Fruit fly (Drosophila melanogaster) whole organism, wandering third instar larva: ENCODE results near the gene CG44954.

ENCODE experiments used
- Abd-B ChIP-seq: fragments of >200 bp; optimal IDR thresholded peaks from 2 replicates; lab custom pipeline; 2017; ENCODE audit warnings: missing biosample characterization, missing genetic modification characterization
- CG9705 ChIP-seq: fragments of 200-800 bp; sonication (Bioruptor generic); optimal IDR thresholded peaks from 2 replicates; lab custom pipeline; 2018; ENCODE audit warnings: missing biosample characterization, mild to moderate bottlenecking, missing genetic modification characterization
- Dfd ChIP-seq: fragments of >200 bp; optimal IDR thresholded peaks from 2 replicates; lab custom pipeline; 2017; ENCODE audit warnings: missing biosample characterization, missing genetic modification characterization
- Dif ChIP-seq: fragments of 200-275, 200-300 bp; sonication (Bioruptor generic); optimal IDR thresholded peaks from 2 replicates; lab custom pipeline; 2018; ENCODE audit warnings: missing biosample characterization, missing genetic modification characterization; ENCODE audit not compliant: partially characterized antibody
- GATAd ChIP-seq: sonication (Bioruptor generic); optimal IDR thresholded peaks from 2 replicates; lab custom pipeline; 2016; ENCODE audit warnings: missing biosample characterization, missing genetic modification characterization
- HLH106 ChIP-seq: fragments of 200-800 bp; optimal IDR thresholded peaks from 3 replicates; lab custom pipeline; 2019; ENCODE audit warnings: missing biosample characterization, mild to moderate bottlenecking, missing genetic modification characterization, moderate library complexity
- Hnf4 ChIP-seq: fragments of 200-800 bp; sonication (Bioruptor generic); optimal IDR thresholded peaks from 2 replicates; lab custom pipeline; 2016; ENCODE audit warnings: missing biosample characterization, mild to moderate bottlenecking, missing genetic modification characterization
- Hr83 ChIP-seq: fragments of 200-300 bp; sonication (Bioruptor generic); optimal IDR thresholded peaks from 2 replicates; lab custom pipeline; 2016; ENCODE audit warnings: missing biosample characterization, mild to moderate bottlenecking, missing genetic modification characterization, moderate library complexity; ENCODE audit not compliant: poor library complexity, severe bottlenecking
- Jra ChIP-seq: sonication (Bioruptor generic); optimal IDR thresholded peaks from 2 replicates; lab custom pipeline; 2016; ENCODE audit warnings: missing biosample characterization, missing genetic modification characterization
- Mio ChIP-seq: sonication (Bioruptor generic); optimal IDR thresholded peaks from 2 replicates; lab custom pipeline; 2016; ENCODE audit warnings: missing biosample characterization, missing genetic modification characterization
- Myc ChIP-seq: fragments of >200 bp; optimal IDR thresholded peaks from 2 replicates; lab custom pipeline; 2017
- N ChIP-seq: fragments of >200 bp; optimal IDR thresholded peaks from 2 replicates; lab custom pipeline; 2018; ENCODE audit warnings: missing biosample characterization, missing external identifiers, missing genetic modification characterization
- Rel ChIP-seq, 2 experiments: fragments of 200-800 bp; sonication (Bioruptor generic) in 1 of 2; optimal IDR thresholded peaks; 2 replicates in 1 of 2; 3 replicates in 1 of 2; lab custom pipeline; 2016 to 2019; ENCODE audit warnings: mild to moderate bottlenecking in 2 of 2, missing biosample characterization in 2 of 2, missing genetic modification characterization in 2 of 2, moderate library complexity in 1 of 2
- Vsx2 ChIP-seq: fragments of 200-300, 225-300 bp; sonication (Bioruptor generic); optimal IDR thresholded peaks from 2 replicates; lab custom pipeline; 2018; ENCODE audit warnings: missing biosample characterization, missing genetic modification characterization; ENCODE audit not compliant: partially characterized antibody
- br ChIP-seq: fragments of 200-800 bp; sonication (Bioruptor generic); optimal IDR thresholded peaks from 2 replicates; lab custom pipeline; 2016; ENCODE audit warnings: missing biosample characterization, missing genetic modification characterization
- brk ChIP-seq: fragments of 200-800 bp; sonication (Bioruptor generic); optimal IDR thresholded peaks from 2 replicates; lab custom pipeline; 2016; ENCODE audit warnings: missing biosample characterization, mild to moderate bottlenecking, missing genetic modification characterization
- dmrt93B ChIP-seq: fragments of 200-800 bp; sonication (Bioruptor generic); optimal IDR thresholded peaks from 2 replicates; lab custom pipeline; 2018; ENCODE audit warnings: missing biosample characterization, mild to moderate bottlenecking, missing genetic modification characterization
- dsf ChIP-seq: sonication (Bioruptor generic); optimal IDR thresholded peaks from 2 replicates; lab custom pipeline; 2016; ENCODE audit warnings: missing biosample characterization, missing genetic modification characterization, borderline replicate concordance
- ey ChIP-seq: fragments of 200-800 bp; sonication (Bioruptor generic); optimal IDR thresholded peaks from 2 replicates; lab custom pipeline; 2016; ENCODE audit warnings: missing biosample characterization, missing genetic modification characterization
- foxo ChIP-seq, 2 experiments: fragments of 200-800 bp; sonication (Bioruptor generic); optimal IDR thresholded peaks; 2 replicates in 1 of 2; 3 replicates in 1 of 2; lab custom pipeline; 2016 to 2017; ENCODE audit warnings: missing biosample characterization in 2 of 2, missing genetic modification characterization in 2 of 2
- fru ChIP-seq: fragments of 200-800 bp; sonication (Bioruptor generic); optimal IDR thresholded peaks from 3 replicates; lab custom pipeline; 2016; ENCODE audit warnings: missing biosample characterization, mild to moderate bottlenecking, missing genetic modification characterization
- h ChIP-seq: fragments of 200-800 bp; sonication (Bioruptor generic); optimal IDR thresholded peaks from 3 replicates; lab custom pipeline; 2016; ENCODE audit warnings: missing biosample characterization, mild to moderate bottlenecking, missing genetic modification characterization
- jim ChIP-seq: fragments of 175-275, 200-325 bp; sonication (Bioruptor generic); optimal IDR thresholded peaks from 2 replicates; lab custom pipeline; 2016; ENCODE audit warnings: missing biosample characterization, mild to moderate bottlenecking, missing genetic modification characterization
- pan ChIP-seq: fragments of >200 bp; optimal IDR thresholded peaks from 2 replicates; lab custom pipeline; 2017
- psq ChIP-seq: fragments of 200-800 bp; sonication (Bioruptor generic); optimal IDR thresholded peaks from 3 replicates; lab custom pipeline; 2017; ENCODE audit warnings: missing biosample characterization, mild to moderate bottlenecking, missing genetic modification characterization, moderate library complexity
- rgr ChIP-seq: fragments of 200-800 bp; sonication (Bioruptor generic); optimal IDR thresholded peaks from 3 replicates; lab custom pipeline; 2016; ENCODE audit warnings: missing biosample characterization, mild to moderate bottlenecking, missing genetic modification characterization
- sage ChIP-seq: fragments of 200-800 bp; sonication (Bioruptor generic); optimal IDR thresholded peaks from 2 replicates; lab custom pipeline; 2016; ENCODE audit warnings: missing biosample characterization, mild to moderate bottlenecking, missing genetic modification characterization
- sv ChIP-seq: fragments of 200-800 bp; sonication (Bioruptor generic); optimal IDR thresholded peaks from 3 replicates; lab custom pipeline; 2016; ENCODE audit warnings: missing biosample characterization, missing genetic modification characterization
- tai ChIP-seq: sonication (Bioruptor generic); optimal IDR thresholded peaks from 2 replicates; lab custom pipeline; 2016; ENCODE audit warnings: missing biosample characterization, missing genetic modification characterization
- usp ChIP-seq: fragments of >200 bp; optimal IDR thresholded peaks from 2 replicates; lab custom pipeline; 2017; ENCODE audit warnings: missing biosample characterization, missing genetic modification characterization

Gene CG44954

dm6 chr3R:30596704-30597103 lies 25.0 kb downstream of the CG44954 start, which contains the start of gene CG31019:
TSS of gene CG31019 (plus strand) at chr3R:30597004.
- no peak for TF ChIP-seq pan

- no peak for TF ChIP-seq Hr83 (GFP tag; lab: Kevin White, UChicago)
- TF ChIP-seq CG9705 (GFP tag; lab: Kevin White, UChicago): no peak
- TF ChIP-seq Dif (GFP tag; lab: Kevin White, UChicago): no peak
- no peak for TF ChIP-seq Abd-B (GFP tag; lab: Kevin White, UChicago)
- no peak for TF ChIP-seq psq (GFP tag; lab: Kevin White, UChicago)
- no peak for TF ChIP-seq brk (GFP tag; lab: Kevin White, UChicago)
Observed at dm6 chr3R:30592733-30593132, 29.0 kb downstream of the CG44954 start.

dm6 chr3R:30590845-30591244 lies 30.9 kb downstream of the CG44954 start:
- no peak for TF ChIP-seq Rel (GFP tag; optimal IDR thresholded peaks at IDR 0.05; lab: Kevin White, UChicago)
- peak; percentile 95 for TF ChIP-seq Rel (tag; optimal IDR thresholded peaks at IDR 0.05; lab: Kevin White, UChicago)
- TF ChIP-seq psq (GFP tag; lab: Kevin White, UChicago): no peak
- TF ChIP-seq fru (GFP tag; lab: Kevin White, UChicago): peak; percentile 52

DNA sequence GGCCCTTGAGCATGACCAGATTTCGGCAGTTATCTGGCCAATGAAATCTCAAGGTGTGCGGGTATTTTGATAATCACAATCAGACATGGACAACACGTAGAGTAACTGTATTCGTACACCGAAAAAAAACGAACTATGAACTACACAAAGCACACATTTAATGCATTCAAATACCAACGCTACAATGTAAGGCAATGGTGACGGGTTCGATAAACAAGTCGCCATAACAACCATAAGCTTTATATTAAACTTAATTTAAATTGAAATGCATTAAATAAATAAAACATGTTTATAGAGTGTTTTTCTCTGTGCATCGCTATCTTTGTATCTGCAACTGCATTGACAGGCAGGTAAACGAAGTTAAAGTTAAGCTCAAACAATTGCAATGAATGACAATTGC lies 31.5 kb downstream of the CG44954 start:
- no peak for TF ChIP-seq GATAd (GFP tag; lab: Kevin White, UChicago)
- TF ChIP-seq h (GFP tag; lab: Kevin White, UChicago): peak; percentile 12

DNA sequence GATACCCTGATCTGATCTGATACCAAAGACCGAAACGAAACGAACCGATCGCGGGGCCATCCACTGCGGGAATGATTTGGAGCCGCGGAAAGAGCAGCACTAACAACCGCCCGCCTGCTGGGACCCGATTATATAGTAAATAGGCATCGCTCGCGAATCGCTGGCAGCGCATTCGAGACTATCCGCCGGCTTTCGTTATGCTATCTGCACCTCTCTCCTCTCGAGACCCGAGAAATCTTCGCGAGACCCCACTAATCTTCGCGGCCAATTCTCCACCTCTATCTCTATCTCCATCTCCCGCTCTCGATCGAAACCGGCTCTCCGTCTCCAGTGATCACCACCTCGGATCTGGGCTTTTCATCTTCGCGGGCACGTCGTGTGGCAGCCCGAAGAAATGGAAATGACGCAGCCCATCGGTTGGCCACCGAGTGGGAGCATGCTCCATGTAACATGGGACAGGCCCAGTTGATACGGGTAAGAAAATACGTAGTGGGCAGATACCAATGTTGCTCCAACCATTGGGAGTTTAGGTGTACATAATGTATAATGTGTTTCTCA lies 34.4 kb downstream of the CG44954 start, which contains the start of gene CG9717:
Gene CG9717, minus strand, starts transcription at position 107 of the 558 bp plus-strand sequence.
- no peak for TF ChIP-seq Rel (GFP tag; optimal IDR thresholded peaks at IDR 0.05; lab: Kevin White, UChicago)
- no peak for TF ChIP-seq Rel (tag; optimal IDR thresholded peaks at IDR 0.05; lab: Kevin White, UChicago)
- TF ChIP-seq rgr (GFP tag; lab: Kevin White, UChicago): no peak
- TF ChIP-seq ey: no peak
- no peak for TF ChIP-seq fru (GFP tag; lab: Kevin White, UChicago)
- no peak for TF ChIP-seq Jra (GFP tag; lab: Kevin White, UChicago)
- no peak for TF ChIP-seq N (GFP tag; lab: Kevin White, UChicago)
- no peak for TF ChIP-seq jim (GFP tag; lab: Kevin White, UChicago)
- TF ChIP-seq dmrt93B (GFP tag; lab: Kevin White, UChicago): no peak
- no peak for TF ChIP-seq dsf (GFP tag; lab: Kevin White, UChicago)
- TF ChIP-seq Dif (GFP tag; lab: Kevin White, UChicago): no peak
- no peak for TF ChIP-seq br
- TF ChIP-seq Hr83 (GFP tag; lab: Kevin White, UChicago): no peak
- no peak for TF ChIP-seq Vsx2 (GFP tag; lab: Kevin White, UChicago)
- no peak for TF ChIP-seq Myc
- no peak for TF ChIP-seq pan
- no peak for TF ChIP-seq HLH106 (tag; lab: Kevin White, UChicago)
- no peak for TF ChIP-seq Dfd
- no peak for TF ChIP-seq Mio (GFP tag; lab: Kevin White, UChicago)
- no peak for TF ChIP-seq foxo (GFP tag; optimal IDR thresholded peaks at IDR 0.05; lab: Kevin White, UChicago)

- no peak for TF ChIP-seq Abd-B (GFP tag; lab: Kevin White, UChicago)
- no peak for TF ChIP-seq Dif (GFP tag; lab: Kevin White, UChicago)
Observed at dm6 chr3R:30583542-30583941, 38.2 kb downstream of the CG44954 start, which contains the start of gene Rpt6R. TSS of gene Rpt6R (minus strand) at chr3R:30583697.

DNA sequence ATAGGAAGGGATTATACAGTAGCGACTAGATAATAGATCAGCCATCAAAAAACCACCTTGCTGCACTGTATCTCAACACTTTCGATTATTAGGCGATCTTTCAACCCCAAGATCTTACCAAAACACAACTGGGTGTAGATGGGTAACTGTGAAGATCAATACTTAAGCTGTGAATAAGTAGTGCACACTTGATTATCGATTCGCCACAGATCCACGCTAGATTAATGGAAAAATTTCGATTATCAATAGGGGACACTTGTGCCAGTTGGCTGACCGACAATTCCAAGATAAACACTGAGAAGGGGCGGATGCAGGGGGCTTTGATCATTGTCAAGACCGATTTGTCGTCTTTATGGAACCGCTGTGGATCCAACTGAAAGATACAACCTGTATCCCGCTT lies 42.6 kb downstream of the CG44954 start, which contains the start of gene CG9702:
Gene CG9702, plus strand, starts transcription at position 301 of the 400 bp plus-strand sequence.
- TF ChIP-seq CG9705 (GFP tag; lab: Kevin White, UChicago) (no peak), brk (GFP tag; lab: Kevin White, UChicago) (no peak), GATAd (GFP tag; lab: Kevin White, UChicago) (no peak), Hr83 (GFP tag; lab: Kevin White, UChicago) (no peak), tai (no peak), Hnf4 (no peak), dsf (GFP tag; lab: Kevin White, UChicago) (no peak), pan (no peak), br (no peak), sv (GFP tag; lab: Kevin White, UChicago) (no peak), rgr (GFP tag; lab: Kevin White, UChicago) (no peak), sage (GFP tag; lab: Kevin White, UChicago) (no peak), usp (GFP tag; lab: Kevin White, UChicago) (no peak), Mio (GFP tag; lab: Kevin White, UChicago) (no peak), fru (GFP tag; lab: Kevin White, UChicago) (no peak), Abd-B (GFP tag; lab: Kevin White, UChicago) (no peak), h (GFP tag; lab: Kevin White, UChicago) (no peak), jim (GFP tag; lab: Kevin White, UChicago) (no peak)
